Worm (Caenorhabditis elegans) whole organism, L3 larva: ENCODE results near the gene srxa-11.

Experiments
- R02D3.7 ChIP-seq: fragments of 150-350 bp; optimal IDR thresholded peaks from 2 replicates; lab custom pipeline; 2014; ENCODE audit warnings: missing biosample characterization, missing genetic modification characterization
- ceh-16 ChIP-seq: sonication (generic microtip); optimal IDR thresholded peaks from 2 replicates; lab custom pipeline; 2017; ENCODE audit warnings: missing biosample characterization, missing genetic modification characterization
- ceh-82 ChIP-seq: fragments of 150-350 bp; optimal IDR thresholded peaks from 2 replicates; lab custom pipeline; 2014; ENCODE audit warnings: missing biosample characterization, missing genetic modification characterization
- elt-1 ChIP-seq: fragments of 150-350 bp; optimal IDR thresholded peaks from 2 replicates; lab custom pipeline; 2014; ENCODE audit warnings: missing biosample characterization, missing genetic modification characterization
- elt-2 ChIP-seq: sonication (generic microtip); optimal IDR thresholded peaks from 2 replicates; lab custom pipeline; 2016; ENCODE audit warnings: missing genetic modification reagents, mild to moderate bottlenecking, missing genetic modification characterization, missing compliant biosample characterization
- elt-3 ChIP-seq, 3 experiments: fragments of 150-350 bp in 1 of 3; sonication (generic microtip) in 2 of 3; optimal IDR thresholded peaks; 2 replicates in 2 of 3; 4 replicates in 1 of 3; lab custom pipeline; 2014 to 2017; ENCODE audit warnings: missing biosample characterization in 3 of 3, missing genetic modification characterization in 3 of 3
- fkh-2 ChIP-seq: fragments of 150-350 bp; optimal IDR thresholded peaks from 2 replicates; lab custom pipeline; 2014; ENCODE audit warnings: missing biosample characterization, missing genetic modification reagents, missing genetic modification characterization
- hmg-11 ChIP-seq: sonication (generic microtip); optimal IDR thresholded peaks from 2 replicates; lab custom pipeline; 2016; ENCODE audit warnings: missing genetic modification characterization, missing compliant biosample characterization
- lin-15B ChIP-seq: fragments of 150-350 bp; optimal IDR thresholded peaks from 2 replicates; lab custom pipeline; 2014; ENCODE audit warnings: missing biosample characterization, missing genetic modification characterization
- mdl-1 ChIP-seq: fragments of 150-350 bp; optimal IDR thresholded peaks from 2 replicates; lab custom pipeline; 2014; ENCODE audit warnings: missing biosample characterization, missing genetic modification characterization
- nfya-1 ChIP-seq: sonication (generic microtip); optimal IDR thresholded peaks from 2 replicates; lab custom pipeline; 2017; ENCODE audit warnings: missing genetic modification characterization, mild to moderate bottlenecking, missing compliant biosample characterization, antibody characterized with exemption, moderate library complexity; ENCODE audit not compliant: insufficient read depth
- nhr-23 ChIP-seq: fragments of 150-350 bp; optimal IDR thresholded peaks from 2 replicates; lab custom pipeline; 2014; ENCODE audit warnings: missing biosample characterization, missing genetic modification reagents, missing genetic modification characterization
- nhr-25 ChIP-seq: sonication (generic microtip); optimal IDR thresholded peaks from 2 replicates; lab custom pipeline; 2017; ENCODE audit warnings: missing biosample characterization, missing genetic modification characterization
- nhr-43 ChIP-seq: sonication (generic microtip); optimal IDR thresholded peaks from 2 replicates; lab custom pipeline; 2016; ENCODE audit warnings: mild to moderate bottlenecking, missing genetic modification characterization, missing compliant biosample characterization; ENCODE audit not compliant: poor library complexity, severe bottlenecking
- pha-4 ChIP-seq: fragments of 150-350 bp; optimal IDR thresholded peaks from 2 replicates; lab custom pipeline; 2014; ENCODE audit warnings: missing biosample characterization, missing genetic modification reagents, missing genetic modification characterization
- skn-1 ChIP-seq: fragments of 150-350 bp; optimal IDR thresholded peaks from 2 replicates; lab custom pipeline; 2014; ENCODE audit warnings: missing biosample characterization, missing genetic modification characterization
- snpc-4 ChIP-seq: fragments of 150-350 bp; optimal IDR thresholded peaks from 2 replicates; lab custom pipeline; 2014; ENCODE audit warnings: missing biosample characterization, missing genetic modification characterization
- unc-39 ChIP-seq: sonication (generic microtip); optimal IDR thresholded peaks from 4 replicates; lab custom pipeline; 2017; ENCODE audit warnings: missing biosample characterization, missing genetic modification characterization

srxa-11 gene

ce11 chrV:13961927-13962419 lies 38.0 kb downstream of the srxa-11 start, which contains the start of the genes algn-13 and R10D12.13:
Gene algn-13 (minus strand): TSS chrV:13961977.
Gene R10D12.13 (plus strand): TSS chrV:13962417.
- peak; percentile 76 for TF ChIP-seq nhr-43 (tag; lab: Kevin White, UChicago)
- peak; percentile 91 for TF ChIP-seq hmg-11 (tag; lab: Kevin White, UChicago)
- TF ChIP-seq skn-1 (tag; lab: Kevin White, UChicago) = peak; percentile 27
- no peak for TF ChIP-seq fkh-2 (tag; lab: Kevin White, UChicago)
- no peak for TF ChIP-seq mdl-1 (tag; lab: Kevin White, UChicago)
- TF ChIP-seq R02D3.7 (tag; lab: Kevin White, UChicago) = peak; percentile 46
- TF ChIP-seq pha-4 (tag; lab: Kevin White, UChicago) = peak; percentile 44
- TF ChIP-seq lin-15B (tag; lab: Kevin White, UChicago) = peak; percentile 35
- TF ChIP-seq nfya-1 (tag; lab: Kevin White, UChicago) = peak; percentile 54
- no peak for TF ChIP-seq ceh-82
- peak; percentile 72 for TF ChIP-seq snpc-4 (tag; lab: Kevin White, UChicago)
- peak; percentile 19 for TF ChIP-seq nhr-23 (tag; lab: Kevin White, UChicago)
- TF ChIP-seq elt-3 (tag; optimal IDR thresholded peaks at IDR 0.05; lab: Kevin White, UChicago) = no peak
- peak; percentile 41 for TF ChIP-seq elt-2

- peak; percentile 67 for TF ChIP-seq elt-1 (tag; lab: Kevin White, UChicago)
- peak; percentile 75 for TF ChIP-seq nhr-25 (tag; lab: Kevin White, UChicago)
- TF ChIP-seq ceh-16 (tag; lab: Kevin White, UChicago) = no peak
- no peak for TF ChIP-seq unc-39
- no peak for TF ChIP-seq snpc-4 (tag; lab: Kevin White, UChicago)
- TF ChIP-seq, all 47 proteins: peak for 2
Observed at ce11 chrV:13963279-13963976, 39.5 kb downstream of the srxa-11 start, which contains the start of gene sao-1. Gene sao-1 (plus strand): TSS chrV:13963926.
